Fruit fly (Drosophila melanogaster) whole organism, larva: Measurements from ENCODE around the gene Ir68a.
A peak's percentile ranks its signal among the peaks of the same experiment; 100 is the strongest.

ENCODE experiments used
- noc ChIP-seq: fragments of 200-800 bp; sonication (Bioruptor generic); optimal IDR thresholded peaks from 3 replicates; lab custom pipeline; 2019; ENCODE audit warnings: missing biosample characterization, mild to moderate bottlenecking, missing genetic modification characterization, moderate library complexity

The Ir68a gene

DNA sequence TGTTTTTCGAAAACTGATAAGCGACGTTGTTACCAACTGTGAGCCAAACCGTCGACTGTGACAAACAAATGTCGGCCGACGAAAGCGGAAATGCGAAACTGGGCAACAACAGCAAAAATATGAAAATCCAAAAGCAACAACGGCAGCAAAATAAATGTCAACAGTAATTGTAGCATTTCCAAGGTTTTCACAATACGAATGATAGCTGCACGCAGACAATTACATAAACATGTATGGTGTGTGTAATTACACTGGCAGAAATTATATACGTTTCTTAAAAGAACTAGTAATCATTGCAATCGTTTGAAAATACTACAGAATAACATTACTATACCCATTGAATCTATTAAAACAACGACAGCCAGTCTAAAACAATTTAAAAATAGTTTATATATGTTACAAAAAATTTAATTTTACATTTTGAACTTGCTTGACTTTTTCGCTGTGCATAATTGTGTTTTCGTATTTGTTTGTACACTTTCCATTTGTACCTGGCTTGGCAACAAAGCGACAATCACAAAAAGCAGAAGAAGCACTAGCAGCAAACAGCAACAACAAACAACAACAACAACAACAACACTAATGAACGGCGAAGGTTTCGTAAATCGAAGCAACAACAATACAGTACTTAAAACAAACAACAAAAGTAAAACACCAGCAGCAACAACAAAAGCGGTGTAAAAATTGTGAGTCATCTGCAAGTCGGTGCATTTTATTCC is 24.9 kb upstream of the Ir68a start:
- TF ChIP-seq noc (tag; lab: Kevin White, UChicago), result no peak

dm6 chr3L:11260275-11260734 is 24.3 kb upstream of the Ir68a start:
- peak; percentile 59 for TF ChIP-seq noc (tag; lab: Kevin White, UChicago)

DNA sequence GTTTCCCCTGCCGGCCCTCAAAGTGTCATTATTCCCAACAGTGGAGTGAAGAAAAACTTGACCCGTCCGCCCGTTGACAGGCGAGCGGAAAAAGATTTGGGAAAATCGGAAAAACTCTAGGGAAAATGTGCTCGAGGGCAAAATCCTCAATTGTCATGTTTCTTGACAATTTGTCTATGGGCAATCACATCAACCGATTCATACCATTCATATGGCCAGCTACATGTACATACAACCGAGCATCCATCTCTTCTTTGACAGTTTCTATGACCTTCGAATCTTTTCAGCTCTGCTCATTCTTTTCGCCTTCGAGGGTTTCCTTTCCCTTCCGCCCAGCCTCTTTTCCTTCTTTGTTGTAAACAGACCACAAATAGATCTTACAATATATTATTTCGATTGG is 23.7 kb upstream of the Ir68a start:
- no peak for TF ChIP-seq noc (tag; lab: Kevin White, UChicago)

- TF ChIP-seq noc (tag; lab: Kevin White, UChicago), result peak; percentile 62
These were observed 22.4 kb upstream of the Ir68a start for dm6 chr3L:11258392-11258791.

DNA sequence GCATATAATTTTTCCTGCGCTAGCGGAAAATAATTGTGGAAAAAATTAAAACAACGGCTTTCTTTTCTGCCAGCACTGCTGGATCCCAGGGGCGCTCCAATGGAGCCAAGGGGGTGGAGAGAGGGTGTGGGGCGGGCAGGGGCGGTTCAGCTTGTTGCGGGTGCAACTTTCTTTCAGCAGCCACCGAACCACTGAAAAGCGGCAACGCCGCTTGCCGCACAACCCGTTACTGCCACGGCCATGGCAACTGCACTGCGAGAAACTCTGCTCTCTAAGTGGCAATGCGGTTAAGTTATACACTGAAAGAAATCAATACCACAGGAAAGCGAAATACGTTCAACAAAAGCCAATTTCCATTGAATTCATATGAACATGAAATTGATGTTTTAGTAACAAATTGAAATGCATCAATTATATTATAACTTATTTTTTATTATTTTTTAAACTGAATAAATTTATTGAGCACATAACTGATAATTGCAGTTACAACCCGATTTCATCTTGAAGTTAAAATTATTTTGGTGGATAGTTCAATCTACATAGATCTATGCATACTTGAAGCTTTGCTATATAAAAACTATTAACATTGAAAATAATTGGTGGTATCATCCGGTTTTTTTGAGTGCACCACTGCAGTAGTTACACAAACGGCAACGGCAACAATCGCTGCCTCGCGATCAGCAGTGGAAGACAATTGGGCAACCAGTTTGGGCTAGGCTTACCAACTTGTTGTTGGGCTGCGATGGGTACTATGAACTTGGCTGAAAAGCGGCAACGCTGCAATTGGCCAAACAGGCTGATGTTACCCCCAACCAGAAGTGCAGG is 20.3 kb upstream of the Ir68a start:
- TF ChIP-seq noc (tag; lab: Kevin White, UChicago), result peak; percentile 54

DNA sequence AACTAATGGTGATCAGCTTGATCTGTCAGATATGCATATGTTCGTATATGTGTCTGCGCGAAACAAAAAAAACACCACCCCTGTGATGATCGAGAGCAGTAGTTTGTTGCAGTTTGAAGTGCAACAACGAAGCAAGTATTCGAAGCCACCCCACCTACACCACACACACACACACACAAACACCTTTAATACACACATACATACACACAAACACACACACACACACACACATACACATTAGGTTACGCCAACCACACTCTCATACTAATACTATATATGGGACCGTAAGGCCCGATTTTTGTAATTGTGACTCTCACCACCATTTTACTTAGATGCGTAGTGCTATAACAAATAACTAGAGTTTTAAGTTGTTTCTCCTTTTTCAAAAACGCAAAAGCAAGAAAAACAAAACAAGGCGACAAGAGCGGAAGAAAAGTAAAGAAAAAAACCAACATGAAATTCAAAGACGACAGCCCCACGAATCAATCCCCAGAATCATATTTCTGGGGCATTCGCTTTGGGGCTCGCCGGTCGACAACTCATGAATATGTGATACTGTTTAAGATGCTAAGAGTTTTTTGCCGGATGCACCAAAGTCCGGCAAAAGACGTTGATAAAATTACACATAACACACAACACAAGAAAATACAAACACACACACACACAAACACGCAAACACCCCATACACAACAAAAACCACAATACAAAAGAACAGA is 18.6 kb upstream of the Ir68a start:
- TF ChIP-seq noc (tag; lab: Kevin White, UChicago), result no peak

DNA sequence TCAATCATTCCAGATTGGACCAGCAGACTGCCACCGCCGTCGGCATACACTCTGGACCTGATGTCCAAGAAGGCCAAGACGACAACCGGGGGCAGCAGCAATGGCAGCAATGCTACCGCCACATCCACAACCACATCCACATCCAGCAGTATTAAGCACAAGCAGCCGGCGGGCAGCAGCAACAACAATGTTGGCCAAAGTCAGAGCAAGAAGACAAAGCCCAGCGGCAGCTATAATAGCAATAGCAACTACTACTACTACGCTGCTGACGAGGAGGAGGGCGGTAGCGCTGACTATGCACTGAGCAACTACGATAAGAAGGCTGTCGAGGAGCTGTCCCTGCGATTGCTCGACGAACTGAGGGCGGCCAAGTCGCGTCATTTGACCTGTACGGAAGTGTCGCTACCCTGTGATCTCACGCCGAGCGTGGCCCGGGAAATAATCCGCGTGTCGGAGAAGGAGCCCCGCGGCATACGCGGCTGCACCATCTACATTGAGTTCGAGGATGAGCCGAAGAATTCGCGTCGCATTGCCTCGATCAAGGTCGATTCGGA is 17.7 kb upstream of the Ir68a start:
- TF ChIP-seq noc (tag; lab: Kevin White, UChicago), result no peak

dm6 chr3L:11253140-11253539 is 17.1 kb upstream of the Ir68a start:
- no peak for TF ChIP-seq noc (tag; lab: Kevin White, UChicago)

- no peak for TF ChIP-seq noc (tag; lab: Kevin White, UChicago)
These were observed 16.6 kb upstream of the Ir68a start for dm6 chr3L:11252424-11253118.

dm6 chr3L:11251721-11252423 is 15.9 kb upstream of the Ir68a start, which contains the start of gene scyl:
TSS of gene scyl (plus strand) at chr3L:11252307.
- peak; percentile 71 for TF ChIP-seq noc (tag; lab: Kevin White, UChicago)

dm6 chr3L:11248303-11248702 is 12.3 kb upstream of the Ir68a start:
- TF ChIP-seq noc (tag; lab: Kevin White, UChicago), result no peak

dm6 chr3L:11247370-11248255 is 11.6 kb upstream of the Ir68a start:
- peak; percentile 1 for TF ChIP-seq noc (tag; lab: Kevin White, UChicago)
